Fruit fly (Drosophila melanogaster): ENCODE measurements around the gene HP1D3csd.
A peak's percentile ranks its signal among the peaks of the same experiment; 100 is the strongest.

The HP1D3csd gene

dm6 chrX:19148798-19149510 lies 41.1 kb upstream of the HP1D3csd start (continued):
- TF ChIP-seq CG6808 (GFP tag; optimal IDR thresholded peaks at IDR 0.05) (no peak), Ets21C (GFP tag; optimal IDR thresholded peaks at IDR 0.05) (peak; percentile 45), Lpt (GFP tag; optimal IDR thresholded peaks at IDR 0.05) (no peak)

dm6 chrX:19149511-19149876 lies 40.5 kb upstream of the HP1D3csd start:
- TF ChIP-seq esn (GFP tag; optimal IDR thresholded peaks at IDR 0.05): no peak
- TF ChIP-seq Gug (GFP tag; IDR thresholded peaks at IDR 0.05): no peak
- 0 out of 3 replicates have a peak, but pooled peaks have one; percentile 9 for TF ChIP-seq CG6163 (GFP tag; IDR thresholded peaks at IDR 0.05)

dm6 chrX:19152570-19153287 lies 37.3 kb upstream of the HP1D3csd start:
- TF ChIP-seq Eip75B (GFP tag; optimal IDR thresholded peaks at IDR 0.05): peak; percentile 60
- peak; percentile 62 for TF ChIP-seq CG6276 (GFP tag; optimal IDR thresholded peaks at IDR 0.05)
- peak; percentile 53 for TF ChIP-seq CG6808 (GFP tag; optimal IDR thresholded peaks at IDR 0.05)
- TF ChIP-seq Hr38 (GFP tag; optimal IDR thresholded peaks at IDR 0.05): no peak
- peak; percentile 62 for TF ChIP-seq Hr39 (GFP tag; optimal IDR thresholded peaks at IDR 0.05)
- peak; percentile 69 for TF ChIP-seq CG3919 (GFP tag; optimal IDR thresholded peaks at IDR 0.05)
- TF ChIP-seq Gug (GFP tag; IDR thresholded peaks at IDR 0.05): peak; percentile 50
- TF ChIP-seq CG16779 (tag; optimal IDR thresholded peaks at IDR 0.05): no peak
- no peak for TF ChIP-seq dsx (GFP tag; optimal IDR thresholded peaks at IDR 0.05; ENCODE audit: poor library complexity, severe bottlenecking)
- peak; percentile 72 for TF ChIP-seq CG8632 (GFP tag; optimal IDR thresholded peaks at IDR 0.05)
- TF ChIP-seq CG4318 (GFP tag; optimal IDR thresholded peaks at IDR 0.05): peak; percentile 65
- peak; percentile 79 for TF ChIP-seq lz (GFP tag; optimal IDR thresholded peaks at IDR 0.05)
- TF ChIP-seq spab (GFP tag; optimal IDR thresholded peaks at IDR 0.05): peak; percentile 48
- TF ChIP-seq Eip78C (GFP tag): peak; percentile 89
- peak; percentile 81 for TF ChIP-seq Smox (GFP tag; optimal IDR thresholded peaks at IDR 0.05)
- peak; percentile 79 for TF ChIP-seq acj6 (GFP tag; optimal IDR thresholded peaks at IDR 0.05)
- TF ChIP-seq Sox14 (GFP tag; optimal IDR thresholded peaks at IDR 0.05): peak; percentile 58
- peak in 1 of 2 experiments; percentile 62 for TF ChIP-seq salr (GFP tag; optimal IDR thresholded peaks at IDR 0.05)
- TF ChIP-seq Sox15 (GFP tag; optimal IDR thresholded peaks at IDR 0.05): peak; percentile 72
- TF ChIP-seq OdsH (GFP tag; optimal IDR thresholded peaks at IDR 0.05): peak; percentile 84
- peak; percentile 44 for TF ChIP-seq Ets96B (tag; optimal IDR thresholded peaks at IDR 0.05)
- peak; percentile 16 for TF ChIP-seq Blimp-1 (GFP tag; optimal IDR thresholded peaks at IDR 0.05)
- TF ChIP-seq CG11902 (GFP tag; optimal IDR thresholded peaks at IDR 0.05): peak; percentile 47
- no peak for TF ChIP-seq CG9139 (GFP tag; optimal IDR thresholded peaks at IDR 0.05)
- peak; percentile 37 for TF ChIP-seq Eip93F (GFP tag; optimal IDR thresholded peaks at IDR 0.05)
- TF ChIP-seq CG6854 (GFP tag; optimal IDR thresholded peaks at IDR 0.05): no peak
- peak; percentile 32 for TF ChIP-seq Lpt (GFP tag; optimal IDR thresholded peaks at IDR 0.05)
- TF ChIP-seq pdm3 (GFP tag; optimal IDR thresholded peaks at IDR 0.05): peak; percentile 79
- TF ChIP-seq topi (GFP tag; optimal IDR thresholded peaks at IDR 0.05): peak; percentile 86
- TF ChIP-seq fd59A (GFP tag; optimal IDR thresholded peaks at IDR 0.05): peak; percentile 29
- TF ChIP-seq esn (GFP tag; optimal IDR thresholded peaks at IDR 0.05): peak; percentile 84
- peak; percentile 52 for TF ChIP-seq CG3032 (tag; optimal IDR thresholded peaks at IDR 0.05)
- peak; percentile 76 for TF ChIP-seq Hr4 (GFP tag; optimal IDR thresholded peaks at IDR 0.05)
- peak; percentile 67 for TF ChIP-seq net (GFP tag; optimal IDR thresholded peaks at IDR 0.05)
- peak; percentile 62 for TF ChIP-seq CG10669 (GFP tag; optimal IDR thresholded peaks at IDR 0.05)
- peak; percentile 75 for TF ChIP-seq Sox102F (GFP tag; optimal IDR thresholded peaks at IDR 0.05)
- peak; percentile 60; the same call in 2 of the 3 replicates for TF ChIP-seq eg (GFP tag; IDR thresholded peaks at IDR 0.05)
- peak; percentile 62 for TF ChIP-seq cyc (GFP tag; optimal IDR thresholded peaks at IDR 0.05)
- TF ChIP-seq CG1621 (tag; optimal IDR thresholded peaks at IDR 0.05): peak; percentile 39
- TF ChIP-seq vri (GFP tag; optimal IDR thresholded peaks at IDR 0.05): peak; percentile 37
- peak; percentile 77 for TF ChIP-seq CG15336 (GFP tag; IDR thresholded peaks at IDR 0.05)
- peak; percentile 71 for TF ChIP-seq CG8319 (GFP tag; optimal IDR thresholded peaks at IDR 0.05)
- TF ChIP-seq CG11294 (GFP tag; IDR thresholded peaks at IDR 0.05): 0 out of 2 replicates have a peak, but pooled peaks have one; percentile 47

All from whole organism, prepupa.